Worm (Caenorhabditis elegans) whole organism, mixed stage, embryonic: ENCODE results near the gene C05C10.8.

Experiments
- M03D4.4 ChIP-seq: sonication (generic microtip); optimal IDR thresholded peaks from 2 replicates; lab custom pipeline; 2017; ENCODE audit warnings: mild to moderate bottlenecking, missing genetic modification characterization, missing compliant biosample characterization
- bed-3 ChIP-seq: fragments of 200-800 bp; sonication (Bioruptor generic); optimal IDR thresholded peaks from 3 replicates; lab custom pipeline; 2018; ENCODE audit warnings: mild to moderate bottlenecking, missing genetic modification characterization, moderate library complexity, missing compliant biosample characterization
- blmp-1 ChIP-seq: fragments of 150-350 bp; optimal IDR thresholded peaks from 2 replicates; lab custom pipeline; 2014; ENCODE audit warnings: missing biosample characterization, missing genetic modification characterization
- ceh-39 ChIP-seq: fragments of 150-350 bp; optimal IDR thresholded peaks from 2 replicates; lab custom pipeline; 2014; ENCODE audit warnings: missing biosample characterization, missing genetic modification characterization
- ceh-43 ChIP-seq: fragments of 200-800 bp; sonication (Bioruptor generic); optimal IDR thresholded peaks from 2 replicates; lab custom pipeline; 2018; ENCODE audit warnings: mild to moderate bottlenecking, missing genetic modification characterization, moderate library complexity, missing compliant biosample characterization
- ceh-83 ChIP-seq: fragments of 200-800 bp; sonication (Bioruptor generic); optimal IDR thresholded peaks from 2 replicates; lab custom pipeline; 2018; ENCODE audit warnings: mild to moderate bottlenecking, missing genetic modification characterization, missing compliant biosample characterization
- ces-1 ChIP-seq: fragments of 150-350 bp; optimal IDR thresholded peaks from 2 replicates; lab custom pipeline; 2014; ENCODE audit warnings: missing biosample characterization, missing genetic modification reagents, missing genetic modification characterization
- cnd-1 ChIP-seq: fragments of 200-800 bp; sonication (Bioruptor generic); optimal IDR thresholded peaks from 2 replicates; lab custom pipeline; 2018; ENCODE audit warnings: mild to moderate bottlenecking, missing genetic modification characterization, missing compliant biosample characterization
- drap-1 ChIP-seq: fragments of 200-800 bp; sonication (Bioruptor generic); optimal IDR thresholded peaks from 3 replicates; lab custom pipeline; 2018; ENCODE audit warnings: mild to moderate bottlenecking, missing genetic modification characterization, missing compliant biosample characterization
- elt-1 ChIP-seq: sonication (generic microtip); optimal IDR thresholded peaks from 2 replicates; lab custom pipeline; 2017; ENCODE audit warnings: missing genetic modification characterization, mild to moderate bottlenecking, missing compliant biosample characterization, antibody characterized with exemption, moderate library complexity, borderline replicate concordance; ENCODE audit not compliant: insufficient read depth
- elt-3 ChIP-seq: fragments of 150-350 bp; optimal IDR thresholded peaks from 2 replicates; lab custom pipeline; 2014; ENCODE audit warnings: missing biosample characterization, missing genetic modification characterization
- ham-2 ChIP-seq: fragments of 200-800 bp; sonication (Bioruptor generic); optimal IDR thresholded peaks from 2 replicates; lab custom pipeline; 2018; ENCODE audit warnings: mild to moderate bottlenecking, missing genetic modification characterization, missing compliant biosample characterization
- hlh-1 ChIP-seq: fragments of 150-350 bp; optimal IDR thresholded peaks from 2 replicates; lab custom pipeline; 2014; ENCODE audit warnings: missing biosample characterization, missing genetic modification reagents, missing genetic modification characterization
- lin-13 ChIP-seq: fragments of 150-350 bp; optimal IDR thresholded peaks from 2 replicates; lab custom pipeline; 2014; ENCODE audit warnings: missing biosample characterization, missing genetic modification characterization
- lin-32 ChIP-seq: fragments of 200-800 bp; sonication (Bioruptor generic); optimal IDR thresholded peaks from 2 replicates; lab custom pipeline; 2018; ENCODE audit warnings: mild to moderate bottlenecking, missing genetic modification characterization, missing compliant biosample characterization
- lsy-2 ChIP-seq: fragments of 150-350 bp; optimal IDR thresholded peaks from 2 replicates; lab custom pipeline; 2014; ENCODE audit warnings: missing biosample characterization, missing genetic modification characterization
- mab-5 ChIP-seq: fragments of 150-350 bp; optimal IDR thresholded peaks from 2 replicates; lab custom pipeline; 2014; ENCODE audit warnings: missing biosample characterization, missing genetic modification characterization
- mep-1 ChIP-seq: fragments of 150-350 bp; optimal IDR thresholded peaks from 2 replicates; lab custom pipeline; 2017; ENCODE audit warnings: missing biosample characterization, missing genetic modification reagents, missing genetic modification characterization, inconsistent platforms
- mls-2 ChIP-seq: sonication (generic microtip); optimal IDR thresholded peaks from 2 replicates; lab custom pipeline; 2016; ENCODE audit warnings: mild to moderate bottlenecking, missing genetic modification characterization, moderate library complexity, missing compliant biosample characterization
- nhr-12 ChIP-seq: fragments of 150-350 bp; optimal IDR thresholded peaks from 2 replicates; lab custom pipeline; 2014; ENCODE audit warnings: missing biosample characterization, missing genetic modification characterization
- nhr-237 ChIP-seq: fragments of 150-350 bp; optimal IDR thresholded peaks from 2 replicates; lab custom pipeline; 2014; ENCODE audit warnings: missing biosample characterization, missing genetic modification characterization
- nhr-28 ChIP-seq: fragments of 150-350 bp; optimal IDR thresholded peaks from 2 replicates; lab custom pipeline; 2014; ENCODE audit warnings: missing biosample characterization, missing genetic modification characterization
- nhr-76 ChIP-seq: sonication (generic microtip); optimal IDR thresholded peaks from 2 replicates; lab custom pipeline; 2017; ENCODE audit warnings: missing biosample characterization, missing genetic modification characterization
- pha-4 ChIP-seq: fragments of 150-350 bp; optimal IDR thresholded peaks from 2 replicates; lab custom pipeline; 2018; ENCODE audit warnings: missing biosample characterization, missing genetic modification reagents, missing genetic modification characterization
- sem-2 ChIP-seq: fragments of 200-800 bp; sonication (Bioruptor generic); optimal IDR thresholded peaks from 2 replicates; lab custom pipeline; 2018; ENCODE audit warnings: mild to moderate bottlenecking, missing genetic modification characterization, missing compliant biosample characterization
- sptf-1 ChIP-seq: sonication (generic microtip); optimal IDR thresholded peaks from 2 replicates; lab custom pipeline; 2017; ENCODE audit warnings: mild to moderate bottlenecking, missing genetic modification characterization, moderate library complexity, missing compliant biosample characterization
- unc-120 ChIP-seq: sonication (generic microtip); optimal IDR thresholded peaks from 2 replicates; lab custom pipeline; 2017; ENCODE audit warnings: missing genetic modification characterization, missing compliant biosample characterization; ENCODE audit not compliant: poor library complexity, severe bottlenecking
- unc-62 ChIP-seq: fragments of 150-350 bp; optimal IDR thresholded peaks from 2 replicates; lab custom pipeline; 2014; ENCODE audit warnings: missing biosample characterization, missing genetic modification reagents, missing genetic modification characterization
- zip-8 ChIP-seq: fragments of 150-350 bp; optimal IDR thresholded peaks from 2 replicates; lab custom pipeline; 2014; ENCODE audit warnings: missing biosample characterization, missing genetic modification characterization
- ztf-11 ChIP-seq: fragments of 150-350 bp; optimal IDR thresholded peaks from 2 replicates; lab custom pipeline; 2014; ENCODE audit warnings: missing biosample characterization, missing genetic modification characterization

The C05C10.8 gene

DNA sequence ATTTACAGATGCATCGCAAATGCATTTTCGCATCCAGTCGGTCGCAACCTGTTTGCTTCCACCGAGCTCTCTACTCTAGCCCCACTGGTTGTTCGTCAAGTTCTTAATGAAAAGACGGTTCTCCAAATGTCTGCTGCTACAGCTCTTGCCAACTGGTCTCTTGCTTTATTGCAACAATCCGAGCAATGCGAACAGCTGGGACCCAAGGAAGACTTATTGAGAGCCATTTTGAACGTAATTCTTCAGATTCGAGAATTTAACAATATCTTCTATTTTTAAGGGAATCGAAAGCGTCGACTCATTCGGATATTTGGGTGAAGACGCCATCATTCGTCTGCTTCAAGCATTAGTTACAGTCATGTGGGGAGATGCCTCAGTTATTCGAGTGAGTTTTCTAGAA lies 25.4 kb upstream of the C05C10.8 start:
- TF ChIP-seq lsy-2 (tag; lab: Kevin White, UChicago) (no peak), elt-3 (tag; lab: Kevin White, UChicago) (no peak)
- TF ChIP-seq, all 35 proteins: peak for 0

DNA sequence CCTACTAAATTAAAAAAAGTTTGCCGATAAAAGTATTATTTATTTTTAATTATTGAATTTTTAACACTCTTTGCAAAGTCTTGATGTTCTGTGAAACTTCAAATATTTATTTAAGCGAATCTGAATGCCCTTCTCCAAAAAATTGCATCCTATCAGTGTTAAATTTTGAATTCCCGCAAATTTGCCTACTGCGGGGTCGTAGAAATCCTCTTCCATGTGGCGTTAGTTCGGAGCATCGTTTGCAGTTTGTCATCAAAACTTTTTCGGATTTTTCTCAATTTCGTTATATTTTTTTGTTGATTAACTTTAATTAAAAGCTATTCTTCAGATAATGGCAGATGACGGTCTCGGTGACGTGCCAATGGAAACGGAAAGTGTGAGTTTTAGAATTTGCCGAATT lies 22.6 kb upstream of the C05C10.8 start, which contains the start of gene ufd-3:
Gene ufd-3 (plus strand): TSS at position 324 of the 400 bp plus-strand sequence.
- TF ChIP-seq mep-1 (tag; lab: Kevin White, UChicago) (peak; percentile 91), nhr-28 (tag; lab: Kevin White, UChicago) (no peak), nhr-237 (tag; lab: Kevin White, UChicago) (peak; percentile 76), drap-1 (GFP tag; lab: Kevin White, UChicago) (peak; percentile 34), ceh-83 (GFP tag; lab: Kevin White, UChicago) (no peak), ces-1 (GFP tag; lab: Kevin White, UChicago) (peak; percentile 61), sptf-1 (tag; lab: Kevin White, UChicago) (peak; percentile 74), cnd-1 (peak; percentile 36), lin-13 (tag; lab: Kevin White, UChicago) (peak; percentile 81), hlh-1 (peak; percentile 54), pha-4 (peak; percentile 82), mls-2 (tag; lab: Kevin White, UChicago) (no peak), lsy-2 (tag; lab: Kevin White, UChicago) (peak; percentile 81)
- TF ChIP-seq, all 35 proteins: peak for 10

ce11 chrII:9938877-9939276 lies 21.1 kb upstream of the C05C10.8 start, which contains the start of the genes C05C10.7 and C05C10.5:
Gene C05C10.7, minus strand, starts transcription at chrII:9938971.
Gene C05C10.5, plus strand, starts transcription at chrII:9939040.
- TF ChIP-seq lin-32 (GFP tag; lab: Kevin White, UChicago) (no peak), bed-3 (GFP tag; lab: Kevin White, UChicago) (no peak), ces-1 (GFP tag; lab: Kevin White, UChicago) (no peak), zip-8 (tag; lab: Kevin White, UChicago) (no peak)

DNA sequence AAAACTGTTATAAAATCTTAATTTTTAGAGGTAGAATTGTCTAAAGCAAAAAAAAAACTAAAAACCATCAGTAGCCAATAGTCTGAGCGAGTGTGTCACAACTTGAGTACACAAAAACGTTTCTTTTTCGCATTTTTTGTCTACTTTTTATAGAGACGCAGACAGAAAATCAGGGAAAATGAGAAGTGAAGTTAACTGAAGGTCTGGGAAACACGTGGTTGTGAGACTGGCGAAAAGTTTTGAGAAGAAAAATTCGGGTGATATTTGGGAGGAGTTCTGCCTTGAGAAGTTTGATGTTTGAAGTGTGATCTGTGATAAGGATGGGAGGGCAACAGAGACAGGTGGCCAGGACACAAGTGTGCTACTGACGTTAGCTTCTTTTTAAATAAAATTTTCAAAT lies 19.8 kb upstream of the C05C10.8 start:
- peak; percentile 38 for TF ChIP-seq hlh-1
- no peak for TF ChIP-seq lsy-2 (tag; lab: Kevin White, UChicago)

ce11 chrII:9936859-9937258 lies 19.1 kb upstream of the C05C10.8 start, which contains the start of gene C05C10.3:
Gene C05C10.3, minus strand, starts transcription at chrII:9936893.
- no peak for TF ChIP-seq ceh-43 (GFP tag; lab: Kevin White, UChicago)
- no peak for TF ChIP-seq pha-4
- no peak for TF ChIP-seq lin-13 (tag; lab: Kevin White, UChicago)
- no peak for TF ChIP-seq blmp-1 (tag; lab: Kevin White, UChicago)
- TF ChIP-seq M03D4.4, result no peak
- no peak for TF ChIP-seq sem-2 (GFP tag; lab: Kevin White, UChicago)
- TF ChIP-seq nhr-28 (tag; lab: Kevin White, UChicago), result no peak
- no peak for TF ChIP-seq elt-1
- TF ChIP-seq ham-2 (GFP tag; lab: Kevin White, UChicago), result no peak
- TF ChIP-seq cnd-1, result no peak
- no peak for TF ChIP-seq ceh-83 (GFP tag; lab: Kevin White, UChicago)
- TF ChIP-seq lin-32 (GFP tag; lab: Kevin White, UChicago), result no peak
- no peak for TF ChIP-seq elt-3 (tag; lab: Kevin White, UChicago)
- TF ChIP-seq sptf-1 (tag; lab: Kevin White, UChicago), result no peak
- TF ChIP-seq unc-120 (tag; lab: Kevin White, UChicago), result no peak
- TF ChIP-seq nhr-12 (tag; lab: Kevin White, UChicago), result no peak
- no peak for TF ChIP-seq unc-62 (GFP tag; lab: Kevin White, UChicago)
- TF ChIP-seq nhr-237 (tag; lab: Kevin White, UChicago), result no peak
- no peak for TF ChIP-seq bed-3 (GFP tag; lab: Kevin White, UChicago)
- TF ChIP-seq ceh-39, result no peak

DNA sequence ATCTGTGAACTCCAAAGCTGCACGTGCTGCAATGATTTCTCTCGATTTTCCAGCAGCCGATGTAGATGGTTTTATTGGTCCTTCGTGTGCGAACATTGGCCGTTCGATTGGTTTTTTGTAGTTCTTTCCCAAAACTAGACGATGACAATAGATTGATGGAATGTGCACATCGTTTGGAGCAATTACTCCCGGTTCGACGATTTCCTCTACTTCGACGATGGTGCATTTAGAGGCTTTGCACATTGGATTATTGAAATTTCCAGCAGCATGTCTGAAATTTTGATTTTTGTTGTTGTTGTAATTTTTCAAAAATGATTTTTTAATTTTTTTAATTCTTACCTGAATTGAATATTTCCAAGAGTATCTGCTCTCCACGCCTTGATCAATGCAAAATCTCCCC lies 17.9 kb upstream of the C05C10.8 start:
- TF ChIP-seq nhr-12 (tag; lab: Kevin White, UChicago) (no peak), ceh-39 (no peak), lin-13 (tag; lab: Kevin White, UChicago) (no peak), bed-3 (GFP tag; lab: Kevin White, UChicago) (no peak), zip-8 (tag; lab: Kevin White, UChicago) (no peak), nhr-76 (no peak), blmp-1 (tag; lab: Kevin White, UChicago) (no peak), ztf-11 (tag; lab: Kevin White, UChicago) (no peak), mab-5 (no peak), M03D4.4 (no peak), elt-1 (no peak), ceh-43 (GFP tag; lab: Kevin White, UChicago) (no peak), sem-2 (GFP tag; lab: Kevin White, UChicago) (no peak), nhr-237 (tag; lab: Kevin White, UChicago) (no peak)
